Worm (Caenorhabditis elegans) whole organism, mixed stage, embryonic: ENCODE results near the gene C02E7.8.

Experiments
- M03D4.4 ChIP-seq: sonication (generic microtip); optimal IDR thresholded peaks from 2 replicates; lab custom pipeline; 2017; ENCODE audit warnings: mild to moderate bottlenecking, missing genetic modification characterization, missing compliant biosample characterization
- bed-3 ChIP-seq: fragments of 200-800 bp; sonication (Bioruptor generic); optimal IDR thresholded peaks from 3 replicates; lab custom pipeline; 2018; ENCODE audit warnings: mild to moderate bottlenecking, missing genetic modification characterization, moderate library complexity, missing compliant biosample characterization
- blmp-1 ChIP-seq: fragments of 150-350 bp; optimal IDR thresholded peaks from 2 replicates; lab custom pipeline; 2014; ENCODE audit warnings: missing biosample characterization, missing genetic modification characterization
- ceh-39 ChIP-seq: fragments of 150-350 bp; optimal IDR thresholded peaks from 2 replicates; lab custom pipeline; 2014; ENCODE audit warnings: missing biosample characterization, missing genetic modification characterization
- ceh-43 ChIP-seq: fragments of 200-800 bp; sonication (Bioruptor generic); optimal IDR thresholded peaks from 2 replicates; lab custom pipeline; 2018; ENCODE audit warnings: mild to moderate bottlenecking, missing genetic modification characterization, moderate library complexity, missing compliant biosample characterization
- ceh-83 ChIP-seq: fragments of 200-800 bp; sonication (Bioruptor generic); optimal IDR thresholded peaks from 2 replicates; lab custom pipeline; 2018; ENCODE audit warnings: mild to moderate bottlenecking, missing genetic modification characterization, missing compliant biosample characterization
- ces-1 ChIP-seq: fragments of 150-350 bp; optimal IDR thresholded peaks from 2 replicates; lab custom pipeline; 2014; ENCODE audit warnings: missing biosample characterization, missing genetic modification reagents, missing genetic modification characterization
- cnd-1 ChIP-seq: fragments of 200-800 bp; sonication (Bioruptor generic); optimal IDR thresholded peaks from 2 replicates; lab custom pipeline; 2018; ENCODE audit warnings: mild to moderate bottlenecking, missing genetic modification characterization, missing compliant biosample characterization
- drap-1 ChIP-seq: fragments of 200-800 bp; sonication (Bioruptor generic); optimal IDR thresholded peaks from 3 replicates; lab custom pipeline; 2018; ENCODE audit warnings: mild to moderate bottlenecking, missing genetic modification characterization, missing compliant biosample characterization
- elt-1 ChIP-seq: sonication (generic microtip); optimal IDR thresholded peaks from 2 replicates; lab custom pipeline; 2017; ENCODE audit warnings: missing genetic modification characterization, mild to moderate bottlenecking, missing compliant biosample characterization, antibody characterized with exemption, moderate library complexity, borderline replicate concordance; ENCODE audit not compliant: insufficient read depth
- flh-1 ChIP-seq: fragments of 200-800 bp; sonication (Bioruptor generic); optimal IDR thresholded peaks from 2 replicates; lab custom pipeline; 2018; ENCODE audit warnings: mild to moderate bottlenecking, missing genetic modification characterization, moderate library complexity, missing compliant biosample characterization
- ham-2 ChIP-seq: fragments of 200-800 bp; sonication (Bioruptor generic); optimal IDR thresholded peaks from 2 replicates; lab custom pipeline; 2018; ENCODE audit warnings: mild to moderate bottlenecking, missing genetic modification characterization, missing compliant biosample characterization
- hlh-1 ChIP-seq: fragments of 150-350 bp; optimal IDR thresholded peaks from 2 replicates; lab custom pipeline; 2014; ENCODE audit warnings: missing biosample characterization, missing genetic modification reagents, missing genetic modification characterization
- lin-32 ChIP-seq: fragments of 200-800 bp; sonication (Bioruptor generic); optimal IDR thresholded peaks from 2 replicates; lab custom pipeline; 2018; ENCODE audit warnings: mild to moderate bottlenecking, missing genetic modification characterization, missing compliant biosample characterization
- lsy-2 ChIP-seq: fragments of 150-350 bp; optimal IDR thresholded peaks from 2 replicates; lab custom pipeline; 2014; ENCODE audit warnings: missing biosample characterization, missing genetic modification characterization
- mab-5 ChIP-seq: fragments of 150-350 bp; optimal IDR thresholded peaks from 2 replicates; lab custom pipeline; 2014; ENCODE audit warnings: missing biosample characterization, missing genetic modification characterization
- mep-1 ChIP-seq: fragments of 150-350 bp; optimal IDR thresholded peaks from 2 replicates; lab custom pipeline; 2017; ENCODE audit warnings: missing biosample characterization, missing genetic modification reagents, missing genetic modification characterization, inconsistent platforms
- mls-2 ChIP-seq: sonication (generic microtip); optimal IDR thresholded peaks from 2 replicates; lab custom pipeline; 2016; ENCODE audit warnings: mild to moderate bottlenecking, missing genetic modification characterization, moderate library complexity, missing compliant biosample characterization
- nhr-12 ChIP-seq: fragments of 150-350 bp; optimal IDR thresholded peaks from 2 replicates; lab custom pipeline; 2014; ENCODE audit warnings: missing biosample characterization, missing genetic modification characterization
- nhr-237 ChIP-seq: fragments of 150-350 bp; optimal IDR thresholded peaks from 2 replicates; lab custom pipeline; 2014; ENCODE audit warnings: missing biosample characterization, missing genetic modification characterization
- nhr-76 ChIP-seq: sonication (generic microtip); optimal IDR thresholded peaks from 2 replicates; lab custom pipeline; 2017; ENCODE audit warnings: missing biosample characterization, missing genetic modification characterization
- pha-4 ChIP-seq: fragments of 150-350 bp; optimal IDR thresholded peaks from 2 replicates; lab custom pipeline; 2018; ENCODE audit warnings: missing biosample characterization, missing genetic modification reagents, missing genetic modification characterization
- sem-2 ChIP-seq: fragments of 200-800 bp; sonication (Bioruptor generic); optimal IDR thresholded peaks from 2 replicates; lab custom pipeline; 2018; ENCODE audit warnings: mild to moderate bottlenecking, missing genetic modification characterization, missing compliant biosample characterization
- snpc-4 ChIP-seq: fragments of 150-350 bp; optimal IDR thresholded peaks from 2 replicates; lab custom pipeline; 2014; ENCODE audit warnings: missing biosample characterization, missing genetic modification characterization
- sptf-1 ChIP-seq: sonication (generic microtip); optimal IDR thresholded peaks from 2 replicates; lab custom pipeline; 2017; ENCODE audit warnings: mild to moderate bottlenecking, missing genetic modification characterization, moderate library complexity, missing compliant biosample characterization
- tbx-8 ChIP-seq: fragments of 200-800 bp; sonication (Bioruptor generic); optimal IDR thresholded peaks from 2 replicates; lab custom pipeline; 2018; ENCODE audit warnings: mild to moderate bottlenecking, missing genetic modification characterization, moderate library complexity, missing compliant biosample characterization
- unc-120 ChIP-seq: sonication (generic microtip); optimal IDR thresholded peaks from 2 replicates; lab custom pipeline; 2017; ENCODE audit warnings: missing genetic modification characterization, missing compliant biosample characterization; ENCODE audit not compliant: poor library complexity, severe bottlenecking
- unc-39 ChIP-seq: fragments of 150-350 bp; optimal IDR thresholded peaks from 2 replicates; lab custom pipeline; 2014; ENCODE audit warnings: missing biosample characterization, missing genetic modification characterization
- unc-62 ChIP-seq: fragments of 150-350 bp; optimal IDR thresholded peaks from 2 replicates; lab custom pipeline; 2014; ENCODE audit warnings: missing biosample characterization, missing genetic modification reagents, missing genetic modification characterization
- zip-8 ChIP-seq: fragments of 150-350 bp; optimal IDR thresholded peaks from 2 replicates; lab custom pipeline; 2014; ENCODE audit warnings: missing biosample characterization, missing genetic modification characterization
- ztf-11 ChIP-seq: fragments of 150-350 bp; optimal IDR thresholded peaks from 2 replicates; lab custom pipeline; 2014; ENCODE audit warnings: missing biosample characterization, missing genetic modification characterization

The C02E7.8 gene

ce11 chrV:4924618-4925017 is 4.0 kb upstream of the C02E7.8 start, which contains the start of gene srh-20:
Gene srh-20 (plus strand): TSS chrV:4924918.
- TF ChIP-seq sptf-1 (tag; lab: Kevin White, UChicago), result no peak
- no peak for TF ChIP-seq mls-2 (tag; lab: Kevin White, UChicago)
- TF ChIP-seq tbx-8 (GFP tag; lab: Kevin White, UChicago), result no peak
- TF ChIP-seq unc-62 (GFP tag; lab: Kevin White, UChicago), result no peak
- TF ChIP-seq blmp-1 (tag; lab: Kevin White, UChicago), result no peak
- TF ChIP-seq zip-8, result no peak
- TF ChIP-seq sem-2 (GFP tag; lab: Kevin White, UChicago), result no peak
- TF ChIP-seq unc-120, result no peak

ce11 chrV:4922024-4922423 is 1.4 kb upstream of the C02E7.8 start, which contains the start of gene srh-22:
Gene srh-22 (plus strand): TSS chrV:4922324.
- no peak for TF ChIP-seq lin-32
- TF ChIP-seq, all 35 proteins: peak for 0

ce11 chrV:4918664-4919257 is 1.8 kb downstream of the C02E7.8 start, which contains the start of gene C02E7.6:
Gene C02E7.6 (plus strand): TSS chrV:4919207.
- peak; percentile 16 for TF ChIP-seq unc-62 (GFP tag; lab: Kevin White, UChicago)
- TF ChIP-seq nhr-237 (tag; lab: Kevin White, UChicago), result peak; percentile 14
- TF ChIP-seq ceh-39 (tag; lab: Kevin White, UChicago), result no peak
- peak; percentile 90 for TF ChIP-seq elt-1 (tag; lab: Kevin White, UChicago)
- TF ChIP-seq blmp-1 (tag; lab: Kevin White, UChicago), result peak; percentile 67
- no peak for TF ChIP-seq zip-8

- TF ChIP-seq flh-1 (GFP tag; lab: Kevin White, UChicago), result no peak
- TF ChIP-seq cnd-1 (tag; lab: Kevin White, UChicago), result no peak
- no peak for TF ChIP-seq ztf-11 (tag; lab: Kevin White, UChicago)
- TF ChIP-seq nhr-12 (tag; lab: Kevin White, UChicago), result no peak
- TF ChIP-seq ceh-43 (GFP tag; lab: Kevin White, UChicago), result no peak
- TF ChIP-seq M03D4.4 (tag; lab: Kevin White, UChicago), result no peak
- no peak for TF ChIP-seq hlh-1
- TF ChIP-seq blmp-1 (tag; lab: Kevin White, UChicago), result no peak
- TF ChIP-seq mab-5, result no peak
- TF ChIP-seq lin-32, result no peak
- no peak for TF ChIP-seq nhr-237 (tag; lab: Kevin White, UChicago)
- no peak for TF ChIP-seq ces-1
- TF ChIP-seq mep-1, result no peak
- no peak for TF ChIP-seq bed-3 (GFP tag; lab: Kevin White, UChicago)
- TF ChIP-seq unc-62 (GFP tag; lab: Kevin White, UChicago), result no peak
- TF ChIP-seq lsy-2, result no peak
- no peak for TF ChIP-seq ceh-83
- TF ChIP-seq snpc-4, result no peak
- no peak for TF ChIP-seq elt-1 (tag; lab: Kevin White, UChicago)
- TF ChIP-seq unc-39 (tag; lab: Kevin White, UChicago), result no peak
Observed at ce11 chrV:4918091-4918624, 2.4 kb downstream of the C02E7.8 start, which contains the start of gene C02E7.7. Gene C02E7.7 (minus strand): TSS chrV:4918574.

- no peak for TF ChIP-seq bed-3 (GFP tag; lab: Kevin White, UChicago)
- no peak for TF ChIP-seq cnd-1 (tag; lab: Kevin White, UChicago)
- no peak for TF ChIP-seq nhr-237 (tag; lab: Kevin White, UChicago)
- no peak for TF ChIP-seq hlh-1
- no peak for TF ChIP-seq blmp-1 (tag; lab: Kevin White, UChicago)
Observed at ce11 chrV:4914879-4915278, 5.7 kb downstream of the C02E7.8 start, which contains the start of gene H23N18.6. Gene H23N18.6 (minus strand): TSS chrV:4915079.

ce11 chrV:4913853-4914252 is 6.7 kb downstream of the C02E7.8 start:
- no peak for TF ChIP-seq lsy-2
- TF ChIP-seq zip-8, result no peak
- TF ChIP-seq mep-1, result no peak
- TF ChIP-seq unc-62 (GFP tag; lab: Kevin White, UChicago), result no peak
- no peak for TF ChIP-seq unc-39 (tag; lab: Kevin White, UChicago)
- no peak for TF ChIP-seq pha-4 (tag; lab: Kevin White, UChicago)
- no peak for TF ChIP-seq ham-2 (GFP tag; lab: Kevin White, UChicago)
- TF ChIP-seq ceh-43 (GFP tag; lab: Kevin White, UChicago), result no peak
- TF ChIP-seq sem-2 (GFP tag; lab: Kevin White, UChicago), result no peak
- TF ChIP-seq blmp-1 (tag; lab: Kevin White, UChicago), result no peak
- no peak for TF ChIP-seq sptf-1 (tag; lab: Kevin White, UChicago)
- no peak for TF ChIP-seq ces-1
- no peak for TF ChIP-seq ztf-11 (tag; lab: Kevin White, UChicago)
- TF ChIP-seq nhr-76, result no peak
- TF ChIP-seq hlh-1, result no peak
- no peak for TF ChIP-seq drap-1 (GFP tag; lab: Kevin White, UChicago)
- TF ChIP-seq, all 35 proteins: peak for 0
